Fruit fly (Drosophila melanogaster) whole organism, embryonic: Measurements from ENCODE around the gene CG15040.

Source experiments
- Adf1 ChIP-seq: fragments of 200-800 bp; sonication (Bioruptor generic); IDR thresholded peaks from 2 replicates; pipeline ENCODE4 v1.3.6; 2022; ENCODE audit warnings: missing biosample characterization, missing genetic modification characterization
- CG10209 ChIP-seq: fragments of 200-800 bp; sonication (Bioruptor generic); optimal IDR thresholded peaks from 3 replicates; lab custom pipeline; 2017; ENCODE audit warnings: missing biosample characterization, mild to moderate bottlenecking, missing genetic modification characterization, missing genetic modification reagents
- CG10543 ChIP-seq: fragments of 200-800 bp; sonication (Bioruptor generic); optimal IDR thresholded peaks from 3 replicates; lab custom pipeline; 2017; ENCODE audit warnings: missing biosample characterization, mild to moderate bottlenecking, missing genetic modification characterization, moderate library complexity
- CG11093 ChIP-seq: fragments of 200-800 bp; sonication (Bioruptor generic); IDR thresholded peaks from 3 replicates; pipeline ENCODE4 v1.3.6; 2022; ENCODE audit warnings: missing biosample characterization, missing genetic modification characterization
- CG13123 ChIP-seq: fragments of 200-800 bp; sonication (Bioruptor generic); optimal IDR thresholded peaks from 2 replicates; lab custom pipeline; 2016; ENCODE audit warnings: missing biosample characterization, missing genetic modification characterization
- CG13894 ChIP-seq: fragments of 200-800 bp; sonication (Bioruptor generic); optimal IDR thresholded peaks from 3 replicates; lab custom pipeline; 2018; ENCODE audit warnings: missing biosample characterization, mild to moderate bottlenecking, missing genetic modification characterization, moderate library complexity
- CG15269 ChIP-seq: fragments of 200-800 bp; sonication (Bioruptor generic); optimal IDR thresholded peaks from 2 replicates; lab custom pipeline; 2018; ENCODE audit warnings: missing biosample characterization, mild to moderate bottlenecking, missing genetic modification characterization, moderate library complexity
- CG15696 ChIP-seq: fragments of 200-800 bp; sonication (Bioruptor generic); optimal IDR thresholded peaks from 2 replicates; lab custom pipeline; 2019; ENCODE audit warnings: missing biosample characterization, mild to moderate bottlenecking, missing genetic modification characterization, moderate library complexity
- CG16813 ChIP-seq: fragments of 200-800 bp; sonication (Bioruptor generic); IDR thresholded peaks from 3 replicates; pipeline ENCODE4 v1.3.6; 2022; ENCODE audit warnings: missing biosample characterization, missing genetic modification characterization; ENCODE audit not compliant: partially characterized antibody
- CG17359 ChIP-seq: fragments of 200-800 bp; sonication (Bioruptor generic); optimal IDR thresholded peaks from 3 replicates; lab custom pipeline; 2018; ENCODE audit warnings: missing biosample characterization, mild to moderate bottlenecking, missing genetic modification characterization, moderate library complexity
- CG17829 ChIP-seq: fragments of 200-800 bp; optimal IDR thresholded peaks from 2 replicates; lab custom pipeline; 2019; ENCODE audit warnings: missing biosample characterization, mild to moderate bottlenecking, missing genetic modification characterization, moderate library complexity
- CG1792 ChIP-seq: fragments of 200-800 bp; sonication (Bioruptor generic); optimal IDR thresholded peaks from 2 replicates; lab custom pipeline; 2016; ENCODE audit warnings: missing biosample characterization, missing genetic modification characterization
- CG18476 ChIP-seq: fragments of 200-800 bp; sonication (Bioruptor generic); optimal IDR thresholded peaks from 2 replicates; lab custom pipeline; 2016; ENCODE audit warnings: missing biosample characterization, mild to moderate bottlenecking, missing genetic modification characterization
- CG18764 ChIP-seq: fragments of 200-800 bp; sonication (Bioruptor generic); optimal IDR thresholded peaks from 3 replicates; lab custom pipeline; 2016; ENCODE audit warnings: missing biosample characterization, missing genetic modification characterization
- CG2202 ChIP-seq: fragments of 200-800 bp; sonication (Bioruptor generic); optimal IDR thresholded peaks from 2 replicates; lab custom pipeline; 2018; ENCODE audit warnings: missing biosample characterization, mild to moderate bottlenecking, missing genetic modification characterization
- CG2889 ChIP-seq: fragments of 200-800 bp; sonication (Bioruptor generic); IDR thresholded peaks from 3 replicates; pipeline ENCODE4 v1.3.6; 2022; ENCODE audit warnings: missing biosample characterization, missing genetic modification characterization
- CG31365 ChIP-seq: fragments of 200-800 bp; sonication (Bioruptor generic); optimal IDR thresholded peaks from 2 replicates; lab custom pipeline; 2018; ENCODE audit warnings: missing biosample characterization, mild to moderate bottlenecking, missing genetic modification characterization
- CG32772 ChIP-seq: fragments of 200-800 bp; sonication (Bioruptor generic); IDR thresholded peaks from 2 replicates; pipeline ENCODE4 v1.3.6; 2022; ENCODE audit warnings: missing biosample characterization, missing genetic modification characterization
- CG33213 ChIP-seq: fragments of 200-800 bp; sonication (Bioruptor generic); optimal IDR thresholded peaks from 3 replicates; lab custom pipeline; 2016; ENCODE audit warnings: missing biosample characterization, missing genetic modification characterization
- CG34422 ChIP-seq: fragments of 200-800 bp; sonication (Bioruptor generic); IDR thresholded peaks from 3 replicates; pipeline ENCODE4 v1.3.6; 2022; ENCODE audit warnings: missing biosample characterization, missing genetic modification characterization
- CG3838 ChIP-seq: fragments of 200-800 bp; sonication (Bioruptor generic); optimal IDR thresholded peaks from 3 replicates; lab custom pipeline; 2016; ENCODE audit warnings: missing biosample characterization, missing genetic modification characterization
- CG3995 ChIP-seq: fragments of 200-800 bp; sonication (Bioruptor generic); optimal IDR thresholded peaks from 3 replicates; lab custom pipeline; 2016; ENCODE audit warnings: missing biosample characterization, missing genetic modification characterization
- CG4282 ChIP-seq: fragments of 200-800 bp; sonication (Bioruptor generic); optimal IDR thresholded peaks from 2 replicates; lab custom pipeline; 2016; ENCODE audit warnings: missing biosample characterization, missing genetic modification characterization
- CG5953 ChIP-seq: fragments of 200-800 bp; sonication (Bioruptor generic); IDR thresholded peaks from 2 replicates; pipeline ENCODE4 v1.3.6; 2022; ENCODE audit warnings: missing biosample characterization, missing genetic modification characterization
- CG6175 ChIP-seq: fragments of 200-800 bp; sonication (Bioruptor generic); IDR thresholded peaks from 3 replicates; pipeline ENCODE4 v1.3.6; 2022; ENCODE audit warnings: missing biosample characterization, missing genetic modification characterization
- CG7357 ChIP-seq: fragments of 200-800 bp; sonication (Bioruptor generic); IDR thresholded peaks from 3 replicates; pipeline ENCODE4 v1.3.6; 2022; ENCODE audit warnings: missing biosample characterization, missing genetic modification characterization
- CG9215 ChIP-seq: fragments of 200-800 bp; sonication (Bioruptor generic); IDR thresholded peaks from 2 replicates; pipeline ENCODE4 v1.3.6; 2022; ENCODE audit warnings: missing biosample characterization, missing genetic modification characterization
- Dad ChIP-seq: fragments of 200-800 bp; sonication (Bioruptor generic); optimal IDR thresholded peaks from 3 replicates; lab custom pipeline; 2016; ENCODE audit warnings: missing biosample characterization, missing genetic modification characterization
- Elba2 ChIP-seq: fragments of 200-800 bp; sonication (Bioruptor generic); optimal IDR thresholded peaks from 3 replicates; lab custom pipeline; 2016; ENCODE audit warnings: missing biosample characterization, missing genetic modification characterization
- Gsc ChIP-seq: fragments of 200-800 bp; sonication (Bioruptor generic); IDR thresholded peaks from 2 replicates; pipeline ENCODE4 v1.3.6; 2022; ENCODE audit warnings: missing biosample characterization, missing genetic modification characterization
- Usf ChIP-seq: fragments of 200-800 bp; sonication (Bioruptor generic); optimal IDR thresholded peaks from 2 replicates; lab custom pipeline; 2017; ENCODE audit warnings: missing genotype, missing biosample characterization, missing genetic modification characterization
- ac ChIP-seq: fragments of 200-800 bp; sonication (Bioruptor generic); optimal IDR thresholded peaks from 3 replicates; lab custom pipeline; 2017; ENCODE audit warnings: missing biosample characterization, mild to moderate bottlenecking, missing genetic modification characterization
- ato ChIP-seq: fragments of 200-800 bp; sonication (Bioruptor generic); IDR thresholded peaks from 2 replicates; pipeline ENCODE4 v1.3.6; 2022; ENCODE audit warnings: missing biosample characterization, missing genetic modification characterization; ENCODE audit not compliant: partially characterized antibody
- bowl ChIP-seq: fragments of 200-800 bp; sonication (Bioruptor generic); IDR thresholded peaks from 2 replicates; pipeline ENCODE4 v1.3.6; 2022; ENCODE audit warnings: missing biosample characterization, missing genetic modification characterization
- btn ChIP-seq: fragments of 200-800 bp; sonication (Bioruptor generic); optimal IDR thresholded peaks from 2 replicates; lab custom pipeline; 2016; ENCODE audit warnings: missing biosample characterization, missing genetic modification characterization
- cato ChIP-seq: fragments of 200-800 bp; sonication (Bioruptor generic); optimal IDR thresholded peaks from 2 replicates; lab custom pipeline; 2016; ENCODE audit warnings: missing biosample characterization, missing genetic modification characterization, borderline replicate concordance
- ci ChIP-seq: fragments of 200-800 bp; sonication (Bioruptor generic); IDR thresholded peaks from 3 replicates; pipeline ENCODE4 v1.3.6; 2022; ENCODE audit warnings: missing biosample characterization, missing genetic modification characterization
- dimm ChIP-seq: fragments of 200-800 bp; sonication (Bioruptor generic); IDR thresholded peaks from 2 replicates; pipeline ENCODE4 v1.3.6; 2022; ENCODE audit warnings: missing biosample characterization, missing genetic modification characterization
- esg ChIP-seq: fragments of 200-800 bp; sonication (Bioruptor generic); conservative IDR thresholded peaks from 2 replicates; pipeline ENCODE4 v1.3.6; 2022; ENCODE audit warnings: missing biosample characterization, missing genetic modification characterization
- fd3F ChIP-seq: fragments of 200-800 bp; sonication (Bioruptor generic); optimal IDR thresholded peaks from 2 replicates; lab custom pipeline; 2018; ENCODE audit warnings: missing biosample characterization, mild to moderate bottlenecking, missing genetic modification characterization, moderate library complexity
- gsb-n ChIP-seq: fragments of 200-800 bp; sonication (Bioruptor generic); optimal IDR thresholded peaks from 3 replicates; lab custom pipeline; 2018; ENCODE audit warnings: missing biosample characterization, mild to moderate bottlenecking, missing genetic modification characterization
- luna ChIP-seq: fragments of 200-800 bp; sonication (Bioruptor generic); optimal IDR thresholded peaks from 2 replicates; lab custom pipeline; 2016; ENCODE audit warnings: missing biosample characterization, missing genetic modification characterization
- odd ChIP-seq: fragments of 200-800 bp; sonication (Bioruptor generic); optimal IDR thresholded peaks from 2 replicates; lab custom pipeline; 2017; ENCODE audit warnings: missing biosample characterization, mild to moderate bottlenecking, missing genetic modification characterization
- row ChIP-seq: fragments of 200-800 bp; sonication (Bioruptor generic); IDR thresholded peaks from 3 replicates; pipeline ENCODE4 v1.3.6; 2022; ENCODE audit warnings: missing biosample characterization, missing genetic modification characterization
- scrt ChIP-seq: fragments of 200-800 bp; sonication (Bioruptor generic); optimal IDR thresholded peaks from 2 replicates; lab custom pipeline; 2018; ENCODE audit warnings: missing biosample characterization, mild to moderate bottlenecking, missing genetic modification characterization, moderate library complexity
- slbo ChIP-seq: fragments of 200-800 bp; sonication (Bioruptor generic); IDR thresholded peaks from 2 replicates; pipeline ENCODE4 v1.3.6; 2022; ENCODE audit warnings: missing biosample characterization, missing genetic modification characterization
- ssp ChIP-seq: fragments of 200-800 bp; sonication (Bioruptor generic); IDR thresholded peaks from 2 replicates; pipeline ENCODE4 v1.3.6; 2022; ENCODE audit warnings: missing biosample characterization, missing genetic modification characterization
- stwl ChIP-seq: fragments of 200-800 bp; sonication (Bioruptor generic); optimal IDR thresholded peaks from 3 replicates; lab custom pipeline; 2018; ENCODE audit warnings: missing biosample characterization, mild to moderate bottlenecking, missing genetic modification characterization, moderate library complexity
- toy ChIP-seq: fragments of 200-800 bp; sonication (Bioruptor generic); IDR thresholded peaks from 2 replicates; pipeline ENCODE4 v1.3.6; 2022; ENCODE audit warnings: missing biosample characterization, missing genetic modification characterization
- vfl ChIP-seq: fragments of 200-800 bp; sonication (Bioruptor generic); optimal IDR thresholded peaks from 2 replicates; lab custom pipeline; 2016; ENCODE audit warnings: missing biosample characterization, missing genetic modification characterization
- wek ChIP-seq: fragments of 200-800 bp; sonication (Bioruptor generic); optimal IDR thresholded peaks from 3 replicates; lab custom pipeline; 2018; ENCODE audit warnings: missing biosample characterization, mild to moderate bottlenecking, missing genetic modification characterization, moderate library complexity
- zf30C ChIP-seq: fragments of 200-800 bp; sonication (Bioruptor generic); optimal IDR thresholded peaks from 3 replicates; lab custom pipeline; 2018; ENCODE audit warnings: missing biosample characterization, mild to moderate bottlenecking, missing genetic modification characterization

CG15040 gene

DNA sequence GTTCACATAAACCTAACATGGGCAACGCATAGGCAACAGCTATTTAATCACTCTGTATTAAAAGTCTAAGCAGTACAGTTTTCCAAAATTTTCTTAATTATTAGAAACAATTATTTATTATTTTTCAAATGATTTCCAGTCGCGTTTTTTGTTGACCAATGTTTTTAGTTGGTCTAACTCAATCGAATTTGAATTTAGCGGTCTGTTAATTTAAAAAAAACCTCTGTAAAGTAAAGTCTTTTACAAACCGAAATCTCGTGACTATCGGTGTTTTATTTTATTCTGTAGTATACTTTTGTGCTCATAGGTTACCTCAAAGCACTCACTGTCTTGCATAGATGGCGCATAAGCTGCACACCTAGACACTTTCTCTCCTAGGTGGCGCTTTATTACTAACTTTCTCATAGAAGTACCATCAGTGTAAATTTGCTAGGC is 17.7 kb upstream of the CG15040 start (continued):
- TF ChIP-seq vfl (GFP tag; lab: Kevin White, UChicago) (no peak), CG18764 (no peak), CG15269 (tag; lab: Kevin White, UChicago) (peak; percentile 18), scrt (no peak), Dad (GFP tag; lab: Kevin White, UChicago) (peak; percentile 37), fd3F (GFP tag; lab: Kevin White, UChicago) (no peak), CG1792 (GFP tag; lab: Kevin White, UChicago) (no peak), CG31365 (tag; lab: Kevin White, UChicago) (no peak), CG17359 (tag; lab: Kevin White, UChicago) (no peak), esg (GFP tag; lab: Robert Waterston, UW) (no peak), Elba2 (GFP tag; lab: Kevin White, UChicago) (no peak), bowl (GFP tag; lab: Robert Waterston, UW) (no peak), CG13894 (tag; lab: Kevin White, UChicago) (peak; percentile 42), CG15696 (tag; lab: Kevin White, UChicago) (peak; percentile 38), CG5953 (GFP tag; lab: Robert Waterston, UW) (no peak), cato (no peak), odd (GFP tag; lab: Kevin White, UChicago) (no peak), row (no peak), CG10209 (GFP tag; lab: Kevin White, UChicago) (peak; percentile 44), CG3995 (GFP tag; lab: Kevin White, UChicago) (peak; percentile 27), CG7357 (GFP tag; lab: Robert Waterston, UW) (no peak), Gsc (no peak), CG18476 (no peak), slbo (GFP tag; lab: Robert Waterston, UW) (peak; percentile 73), wek (GFP tag; lab: Kevin White, UChicago) (no peak), ssp (no peak), zf30C (GFP tag; lab: Kevin White, UChicago) (no peak), Usf (no peak), CG11093 (no peak), CG34422 (GFP tag; lab: Robert Waterston, UW) (0 out of 3 replicates have a peak, but pooled peaks have one; percentile 0), CG3838 (GFP tag; lab: Kevin White, UChicago) (no peak), gsb-n (tag; lab: Kevin White, UChicago) (no peak), CG32772 (GFP tag; lab: Robert Waterston, UW) (peak; percentile 25; the same call in 1 of the 2 replicates), ci (GFP tag; lab: Robert Waterston, UW) (no peak), CG2202 (no peak), toy (GFP tag; lab: Robert Waterston, UW) (no peak), btn (GFP tag; lab: Kevin White, UChicago) (no peak), CG4282 (GFP tag; lab: Kevin White, UChicago) (no peak), CG13123 (no peak), dimm (GFP tag; lab: Robert Waterston, UW) (no peak), ac (GFP tag; lab: Kevin White, UChicago) (no peak), ato (GFP tag; lab: Robert Waterston, UW) (peak; percentile 14; the same call in 1 of the 2 replicates), luna (GFP tag; lab: Kevin White, UChicago) (no peak), CG17829 (tag; lab: Kevin White, UChicago) (peak; percentile 47), CG16813 (GFP tag; lab: Robert Waterston, UW) (peak; percentile 61; the same call in 2 of the 3 replicates), CG9215 (no peak), stwl (tag; lab: Kevin White, UChicago) (peak; percentile 5), CG2889 (GFP tag; lab: Robert Waterston, UW) (no peak), CG10543 (GFP tag; lab: Kevin White, UChicago) (no peak), Adf1 (GFP tag; lab: Robert Waterston, UW) (no peak), CG6175 (GFP tag; lab: Robert Waterston, UW) (no peak), CG33213 (GFP tag; lab: Kevin White, UChicago) (peak; percentile 57)
